Fruit fly (Drosophila melanogaster) whole organism, embryonic: Measurements from ENCODE around the gene RpS17.

Experiments
- Bgb ChIP-seq: fragments of 200-800 bp; sonication (Bioruptor generic); IDR thresholded peaks from 2 replicates; pipeline ENCODE4 v1.3.6; 2022; ENCODE audit warnings: missing biosample characterization, missing genetic modification characterization; ENCODE audit not compliant: partially characterized antibody
- Blimp-1 ChIP-seq: fragments of 200-800 bp; sonication (Bioruptor generic); optimal IDR thresholded peaks from 3 replicates; lab custom pipeline; 2018; ENCODE audit warnings: missing biosample characterization, missing genetic modification characterization, mild to moderate bottlenecking, moderate library complexity, missing genetic modification reagents
- Bteb2 ChIP-seq: fragments of 200-800 bp; sonication (Bioruptor generic); optimal IDR thresholded peaks from 2 replicates; lab custom pipeline; 2016; ENCODE audit warnings: missing biosample characterization, missing genetic modification characterization
- CG10543 ChIP-seq: fragments of 200-800 bp; sonication (Bioruptor generic); optimal IDR thresholded peaks from 3 replicates; lab custom pipeline; 2017; ENCODE audit warnings: missing biosample characterization, mild to moderate bottlenecking, missing genetic modification characterization, moderate library complexity
- CG11085 ChIP-seq: fragments of 200-800 bp; sonication (Bioruptor generic); IDR thresholded peaks from 2 replicates; pipeline ENCODE4 v1.3.6; 2022; ENCODE audit warnings: missing biosample characterization, missing genetic modification characterization
- CG13287 ChIP-seq: fragments of 200-800 bp; sonication (Bioruptor generic); IDR thresholded peaks from 2 replicates; pipeline ENCODE4 v1.3.6; 2022; ENCODE audit warnings: missing biosample characterization, missing genetic modification characterization; ENCODE audit not compliant: partially characterized antibody
- CG13894 ChIP-seq: fragments of 200-800 bp; sonication (Bioruptor generic); optimal IDR thresholded peaks from 3 replicates; lab custom pipeline; 2018; ENCODE audit warnings: missing biosample characterization, mild to moderate bottlenecking, missing genetic modification characterization, moderate library complexity
- CG14710 ChIP-seq: fragments of 200-800 bp; sonication (Bioruptor generic); optimal IDR thresholded peaks from 3 replicates; lab custom pipeline; 2019; ENCODE audit warnings: missing biosample characterization, mild to moderate bottlenecking, missing genetic modification characterization, moderate library complexity
- CG15479 ChIP-seq: fragments of 200-800 bp; sonication (Bioruptor generic); optimal IDR thresholded peaks from 3 replicates; lab custom pipeline; 2019; ENCODE audit warnings: missing biosample characterization, mild to moderate bottlenecking, missing genetic modification characterization, moderate library complexity
- CG15601 ChIP-seq: fragments of 200-800 bp; sonication (Bioruptor generic); optimal IDR thresholded peaks from 3 replicates; lab custom pipeline; 2019; ENCODE audit warnings: missing biosample characterization, mild to moderate bottlenecking, missing genetic modification characterization, moderate library complexity
- CG17829 ChIP-seq: fragments of 200-800 bp; optimal IDR thresholded peaks from 2 replicates; lab custom pipeline; 2019; ENCODE audit warnings: missing biosample characterization, mild to moderate bottlenecking, missing genetic modification characterization, moderate library complexity
- CG2199 ChIP-seq: fragments of 200-800 bp; sonication (Bioruptor generic); IDR thresholded peaks from 3 replicates; pipeline ENCODE4 v1.3.6; 2022; ENCODE audit warnings: missing biosample characterization, missing genetic modification characterization
- CG2678 ChIP-seq: fragments of 200-800 bp; sonication (Bioruptor generic); optimal IDR thresholded peaks from 3 replicates; lab custom pipeline; 2019; ENCODE audit warnings: missing biosample characterization, mild to moderate bottlenecking, missing genetic modification characterization, moderate library complexity
- CG2889 ChIP-seq: fragments of 200-800 bp; sonication (Bioruptor generic); IDR thresholded peaks from 3 replicates; pipeline ENCODE4 v1.3.6; 2022; ENCODE audit warnings: missing biosample characterization, missing genetic modification characterization
- CG30020 ChIP-seq: fragments of 200-800 bp; optimal IDR thresholded peaks from 2 replicates; lab custom pipeline; 2019; ENCODE audit warnings: missing biosample characterization, mild to moderate bottlenecking, missing genetic modification characterization, moderate library complexity
- CG4404 ChIP-seq: fragments of 200-800 bp; sonication (Bioruptor generic); IDR thresholded peaks from 2 replicates; pipeline ENCODE4 v1.3.6; 2022; ENCODE audit warnings: missing biosample characterization, missing genetic modification characterization
- CG5953 ChIP-seq: fragments of 200-800 bp; sonication (Bioruptor generic); IDR thresholded peaks from 2 replicates; pipeline ENCODE4 v1.3.6; 2022; ENCODE audit warnings: missing biosample characterization, missing genetic modification characterization
- CG6813 ChIP-seq: fragments of 200-800 bp; sonication (Bioruptor generic); optimal IDR thresholded peaks from 2 replicates; lab custom pipeline; 2017; ENCODE audit warnings: missing biosample characterization, missing genetic modification characterization, mild to moderate bottlenecking, moderate library complexity, missing genetic modification reagents
- CG9437 ChIP-seq: fragments of 200-800 bp; sonication (Bioruptor generic); optimal IDR thresholded peaks from 2 replicates; lab custom pipeline; 2018; ENCODE audit warnings: missing biosample characterization, mild to moderate bottlenecking, missing genetic modification characterization
- D19A ChIP-seq: fragments of 200-800 bp; optimal IDR thresholded peaks from 3 replicates; lab custom pipeline; 2019; ENCODE audit warnings: missing biosample characterization, mild to moderate bottlenecking, missing genetic modification characterization, moderate library complexity
- Deaf1 ChIP-seq: fragments of 200-800 bp; optimal IDR thresholded peaks from 3 replicates; lab custom pipeline; 2019; ENCODE audit warnings: missing biosample characterization, mild to moderate bottlenecking, missing genetic modification characterization, moderate library complexity
- MBD-R2 ChIP-seq: fragments of 200-800 bp; sonication (Bioruptor generic); IDR thresholded peaks from 2 replicates; pipeline ENCODE4 v1.3.6; 2022; ENCODE audit warnings: missing biosample characterization, missing genetic modification characterization
- Med ChIP-seq: fragments of 200-800 bp; sonication (Bioruptor generic); peaks from one replicate; lab custom pipeline; 2016; ENCODE audit warnings: missing biosample characterization, missing genetic modification characterization, mild to moderate bottlenecking, inconsistent platforms, moderate library complexity
- Nf-YC ChIP-seq: fragments of 200-800 bp; optimal IDR thresholded peaks from 3 replicates; lab custom pipeline; 2019; ENCODE audit warnings: missing biosample characterization, mild to moderate bottlenecking, missing genetic modification characterization, moderate library complexity
- Opbp ChIP-seq: fragments of 200-800 bp; sonication (Bioruptor generic); IDR thresholded peaks from 3 replicates; pipeline ENCODE4 v1.3.6; 2022; ENCODE audit warnings: missing biosample characterization, missing genetic modification characterization; ENCODE audit not compliant: partially characterized antibody
- Pdp1 ChIP-seq, 2 experiments: fragments of 200-800 bp; sonication (Bioruptor generic); optimal IDR thresholded peaks; 3 replicates each; lab custom pipeline; 2016; ENCODE audit warnings: missing biosample characterization in 2 of 2, missing genetic modification characterization in 2 of 2, mild to moderate bottlenecking in 1 of 2, moderate library complexity in 1 of 2
- Rfx ChIP-seq: fragments of 200-800 bp; sonication (Bioruptor generic); IDR thresholded peaks from 2 replicates; pipeline ENCODE4 v1.3.6; 2022; ENCODE audit warnings: missing biosample characterization, missing genetic modification characterization
- ash1 ChIP-seq: fragments of 200-800 bp; sonication (Bioruptor generic); optimal IDR thresholded peaks from 2 replicates; lab custom pipeline; 2018; ENCODE audit warnings: missing biosample characterization, mild to moderate bottlenecking, missing genetic modification characterization
- ato ChIP-seq: fragments of 200-800 bp; sonication (Bioruptor generic); IDR thresholded peaks from 2 replicates; pipeline ENCODE4 v1.3.6; 2022; ENCODE audit warnings: missing biosample characterization, missing genetic modification characterization; ENCODE audit not compliant: partially characterized antibody
- corto ChIP-seq: fragments of 200-800 bp; sonication (Bioruptor generic); optimal IDR thresholded peaks from 2 replicates; lab custom pipeline; 2016; ENCODE audit warnings: missing biosample characterization, mild to moderate bottlenecking, missing genetic modification characterization, moderate library complexity
- crol ChIP-seq: fragments of 200-800 bp; sonication (Bioruptor generic); IDR thresholded peaks from 2 replicates; pipeline ENCODE4 v1.3.6; 2022; ENCODE audit warnings: missing biosample characterization, missing genetic modification characterization
- eve ChIP-seq, 2 experiments: fragments of >200 bp; optimal IDR thresholded peaks; 2 replicates each; lab custom pipeline; 2017; ENCODE audit warnings: missing biosample characterization in 2 of 2, missing genetic modification characterization in 2 of 2
- fru ChIP-seq: fragments of >200 bp; optimal IDR thresholded peaks from 2 replicates; lab custom pipeline; 2017
- hth ChIP-seq: fragments of >200 bp; optimal IDR thresholded peaks from 2 replicates; lab custom pipeline; 2017; ENCODE audit warnings: inconsistent platforms
- ind ChIP-seq: fragments of 200-800 bp; sonication (Bioruptor generic); optimal IDR thresholded peaks from 3 replicates; lab custom pipeline; 2016; ENCODE audit warnings: missing biosample characterization, missing genetic modification characterization
- insv ChIP-seq, 2 experiments: fragments of 200-800 bp; sonication (Bioruptor generic); optimal IDR thresholded peaks; 3 replicates each; lab custom pipeline; 2016 to 2018; ENCODE audit warnings: missing biosample characterization in 2 of 2, missing genetic modification characterization in 2 of 2
- lbe ChIP-seq: fragments of 200-800 bp; sonication (Bioruptor generic); optimal IDR thresholded peaks from 2 replicates; lab custom pipeline; 2016; ENCODE audit warnings: missing biosample characterization, mild to moderate bottlenecking, missing genetic modification characterization
- lilli ChIP-seq: fragments of 200-800 bp; sonication (Bioruptor generic); optimal IDR thresholded peaks from 3 replicates; lab custom pipeline; 2016; ENCODE audit warnings: missing biosample characterization, missing genetic modification characterization
- lmd ChIP-seq: fragments of 200-800 bp; sonication (Bioruptor generic); IDR thresholded peaks from 2 replicates; pipeline ENCODE4 v1.3.6; 2022; ENCODE audit warnings: missing biosample characterization, missing genetic modification characterization
- nerfin-1 ChIP-seq: fragments of 200-800 bp; sonication (Bioruptor generic); optimal IDR thresholded peaks from 3 replicates; lab custom pipeline; 2019; ENCODE audit warnings: missing biosample characterization, mild to moderate bottlenecking, missing genetic modification characterization, moderate library complexity
- nom ChIP-seq: fragments of 200-800 bp; sonication (Bioruptor generic); optimal IDR thresholded peaks from 2 replicates; lab custom pipeline; 2017; ENCODE audit warnings: missing biosample characterization, missing genetic modification characterization, mild to moderate bottlenecking, moderate library complexity, missing genetic modification reagents
- p53 ChIP-seq: fragments of 200-800 bp; sonication (Bioruptor generic); optimal IDR thresholded peaks from 2 replicates; lab custom pipeline; 2016; ENCODE audit warnings: missing biosample characterization, missing genetic modification characterization
- pb ChIP-seq: fragments of 200-800 bp; sonication (Bioruptor generic); optimal IDR thresholded peaks from 3 replicates; lab custom pipeline; 2016; ENCODE audit warnings: missing biosample characterization, missing genetic modification characterization
- sna ChIP-seq: fragments of 200-800 bp; sonication (Bioruptor generic); IDR thresholded peaks from 2 replicates; pipeline ENCODE4 v1.3.6; 2022; ENCODE audit warnings: missing biosample characterization, missing genetic modification characterization; ENCODE audit not compliant: partially characterized antibody
- tup ChIP-seq: fragments of 200-800 bp; sonication (Bioruptor generic); optimal IDR thresholded peaks from 2 replicates; lab custom pipeline; 2016; ENCODE audit warnings: missing biosample characterization, mild to moderate bottlenecking, missing genetic modification characterization, moderate library complexity
- unc-4 ChIP-seq: fragments of 200-800 bp; sonication (Bioruptor generic); IDR thresholded peaks from 2 replicates; pipeline ENCODE4 v1.3.6; 2022; ENCODE audit warnings: missing biosample characterization, missing genetic modification characterization; ENCODE audit not compliant: partially characterized antibody
- wek ChIP-seq: fragments of 200-800 bp; sonication (Bioruptor generic); optimal IDR thresholded peaks from 3 replicates; lab custom pipeline; 2018; ENCODE audit warnings: missing biosample characterization, mild to moderate bottlenecking, missing genetic modification characterization, moderate library complexity

Gene RpS17

dm6 chr3L:9383345-9384075 is 46.1 kb downstream of the RpS17 start, which contains the start of gene Hsp27 (continued):
- TF ChIP-seq fru (lab: Kevin White, UChicago) (no peak), eve (GFP tag; optimal IDR thresholded peaks at IDR 0.05; lab: Kevin White, UChicago) (no peak), crol (GFP tag; lab: Robert Waterston, UW) (peak; percentile 75), CG6813 (GFP tag; lab: Kevin White, UChicago) (peak; percentile 97), CG9437 (peak; percentile 92), Bteb2 (GFP tag; lab: Kevin White, UChicago) (peak; percentile 94), tup (GFP tag; lab: Kevin White, UChicago) (peak; percentile 93), CG5953 (GFP tag; lab: Robert Waterston, UW) (peak; percentile 97), ato (GFP tag; lab: Robert Waterston, UW) (no peak), CG2678 (tag; lab: Kevin White, UChicago) (peak; percentile 98), CG4404 (GFP tag; lab: Robert Waterston, UW) (peak; percentile 99), CG17829 (tag; lab: Kevin White, UChicago) (peak; percentile 98)

- TF ChIP-seq lilli (no peak), CG11085 (no peak), CG15601 (tag; lab: Kevin White, UChicago) (peak; percentile 41), D19A (peak; percentile 11), Med (peak; percentile 64), Bgb (GFP tag; lab: Robert Waterston, UW) (peak; percentile 17; the same call in 1 of the 2 replicates), nom (GFP tag; lab: Kevin White, UChicago) (peak; percentile 42), wek (peak; percentile 5), MBD-R2 (GFP tag; lab: Robert Waterston, UW) (0 out of 2 replicates have a peak, but pooled peaks have one; percentile 9), hth (no peak), sna (GFP tag; lab: Robert Waterston, UW) (peak; percentile 38; the same call in 1 of the 2 replicates), nerfin-1 (peak; percentile 37), lbe (GFP tag; lab: Kevin White, UChicago) (peak; percentile 65), unc-4 (GFP tag; lab: Robert Waterston, UW) (0 out of 2 replicates have a peak, but pooled peaks have one; percentile 30), lmd (GFP tag; lab: Robert Waterston, UW) (no peak), CG15479 (GFP tag; lab: Kevin White, UChicago) (peak; percentile 97), CG2889 (GFP tag; lab: Robert Waterston, UW) (no peak), Deaf1 (tag; lab: Kevin White, UChicago) (peak; percentile 77), CG13287 (GFP tag; lab: Robert Waterston, UW) (peak; percentile 51; the same call in 1 of the 2 replicates), corto (GFP tag; lab: Kevin White, UChicago) (peak; percentile 24), CG13894 (tag; lab: Kevin White, UChicago) (peak; percentile 45), ind (GFP tag; lab: Kevin White, UChicago) (no peak), Nf-YC (tag; lab: Kevin White, UChicago) (peak; percentile 6), Pdp1 (GFP tag; optimal IDR thresholded peaks at IDR 0.05; lab: Kevin White, UChicago) (peak in 1 of 2 experiments; percentile 40), insv (GFP tag; optimal IDR thresholded peaks at IDR 0.05; lab: Kevin White, UChicago) (peak in 1 of 2 experiments; percentile 40), ash1 (GFP tag; lab: Kevin White, UChicago) (no peak), pb (no peak), CG30020 (tag; lab: Kevin White, UChicago) (peak; percentile 21), CG2199 (peak; percentile 50; the same call in 1 of the 3 replicates), CG14710 (tag; lab: Kevin White, UChicago) (no peak), CG10543 (peak; percentile 17), Rfx (peak; percentile 24; the same call in 1 of the 2 replicates), Opbp (GFP tag; lab: Robert Waterston, UW) (peak; percentile 54; the same call in 2 of the 3 replicates), p53 (GFP tag; lab: Kevin White, UChicago) (no peak), Blimp-1 (GFP tag; lab: Kevin White, UChicago) (peak; percentile 68)
These were observed 48.0 kb downstream of the RpS17 start, which contains the start of gene Hsp23 for dm6 chr3L:9381602-9382001. Hsp23 (plus strand) TSS chr3L:9381882.
